Fruit fly (Drosophila melanogaster): ENCODE measurements around the gene Drep4.

dm6 chr2L:13331868-13332544 lies 45.7 kb upstream of the Drep4 start:
- TF ChIP-seq acj6 (GFP tag; optimal IDR thresholded peaks at IDR 0.05): no peak
- TF ChIP-seq Eip93F (GFP tag; optimal IDR thresholded peaks at IDR 0.05): no peak
- TF ChIP-seq CG7368 (GFP tag; optimal IDR thresholded peaks at IDR 0.05): no peak
- TF ChIP-seq svp (GFP tag): no peak
- TF ChIP-seq fd59A (GFP tag; optimal IDR thresholded peaks at IDR 0.05): no peak
- TF ChIP-seq CG8119 (GFP tag; IDR thresholded peaks at IDR 0.05): 0 out of 3 replicates have a peak, but pooled peaks have one; percentile 24

All from whole organism, prepupa.